Worm (Caenorhabditis elegans): Measurements from ENCODE around the gene ska-3.

DNA sequence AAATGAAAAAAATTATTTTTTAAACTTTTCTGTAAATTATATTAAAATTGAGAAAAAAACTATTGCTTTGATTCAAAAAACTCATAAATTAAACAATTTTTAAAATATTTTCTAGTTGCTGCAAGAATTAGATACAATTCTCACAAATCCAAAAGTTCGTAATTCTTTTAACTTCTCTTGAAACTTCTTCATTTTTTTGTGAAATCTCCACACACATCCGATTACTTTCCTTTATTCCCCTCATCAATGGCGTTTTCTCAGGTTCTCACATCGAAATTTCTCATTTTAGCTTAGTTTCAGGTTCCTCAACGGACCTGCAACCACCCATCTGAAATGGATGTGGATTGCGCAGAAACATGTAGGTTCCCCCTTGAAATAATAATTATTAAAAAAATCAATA is 43.7 kb upstream of the ska-3 start, which contains the start of gene wrm-1:
- TF ChIP-seq mdl-1 (tag; optimal IDR thresholded peaks at IDR 0.05): no peak
- TF ChIP-seq lsy-2 (tag; optimal IDR thresholded peaks at IDR 0.05): no peak
- no peak for TF ChIP-seq fos-1 (tag; optimal IDR thresholded peaks at IDR 0.05)
- no peak for TF ChIP-seq mab-5 (tag; optimal IDR thresholded peaks at IDR 0.05)
- no peak for TF ChIP-seq lin-39 (tag; optimal IDR thresholded peaks at IDR 0.05)

All from whole organism, L2 larva.